Worm (Caenorhabditis elegans): ENCODE results near the gene rrp-1.

rrp-1 gene

DNA sequence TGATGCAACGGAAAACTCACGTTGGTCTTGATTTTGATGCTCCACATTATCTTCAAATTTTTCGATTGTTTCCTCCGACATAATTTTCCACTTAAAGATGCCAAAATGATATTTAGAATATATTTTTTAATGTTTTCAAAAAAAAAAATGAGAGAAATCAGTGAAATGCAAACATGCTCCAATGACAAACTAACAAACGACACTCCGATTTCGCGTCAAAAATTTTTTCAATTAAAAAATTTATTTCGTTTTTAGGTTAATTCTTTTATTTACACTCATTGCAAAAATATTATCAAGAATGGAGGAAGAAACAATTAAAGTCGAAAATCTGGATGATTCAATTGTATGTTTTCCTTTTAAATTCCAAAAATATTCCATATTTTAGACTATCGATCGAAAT, 50.0 kb downstream of the rrp-1 start, which contains the start of the genes trmt-10A and F25H8.2 (continued):
- TF ChIP-seq ama-1 (optimal IDR thresholded peaks at IDR 0.05), result no peak
